Worm (Caenorhabditis elegans) whole organism, L3 larva: Measurements from ENCODE around the gene T11G6.3.

Source experiments
- R02D3.7 ChIP-seq: fragments of 150-350 bp; optimal IDR thresholded peaks from 2 replicates; lab custom pipeline; 2014; ENCODE audit warnings: missing biosample characterization, missing genetic modification characterization
- ZK546.5 ChIP-seq: sonication (generic microtip); optimal IDR thresholded peaks from 2 replicates; lab custom pipeline; 2017; ENCODE audit warnings: missing biosample characterization, missing genetic modification characterization
- aly-2 ChIP-seq: fragments of 150-350 bp; optimal IDR thresholded peaks from 2 replicates; lab custom pipeline; 2014; ENCODE audit warnings: missing biosample characterization, missing genetic modification characterization
- ceh-16 ChIP-seq: sonication (generic microtip); optimal IDR thresholded peaks from 2 replicates; lab custom pipeline; 2017; ENCODE audit warnings: missing biosample characterization, missing genetic modification characterization
- ceh-28 ChIP-seq: fragments of 150-350 bp; optimal IDR thresholded peaks from 2 replicates; lab custom pipeline; 2014; ENCODE audit warnings: missing biosample characterization, missing genetic modification reagents, missing genetic modification characterization
- ceh-82 ChIP-seq: fragments of 150-350 bp; optimal IDR thresholded peaks from 2 replicates; lab custom pipeline; 2014; ENCODE audit warnings: missing biosample characterization, missing genetic modification characterization
- daf-12 ChIP-seq: fragments of 150-350 bp; optimal IDR thresholded peaks from 2 replicates; lab custom pipeline; 2014; ENCODE audit warnings: missing biosample characterization, missing genetic modification reagents, missing genetic modification characterization
- egl-5 ChIP-seq: fragments of 150-350 bp; optimal IDR thresholded peaks from 2 replicates; lab custom pipeline; 2017; ENCODE audit warnings: missing biosample characterization, missing genetic modification reagents, missing genetic modification characterization, inconsistent platforms
- elt-1 ChIP-seq: fragments of 150-350 bp; optimal IDR thresholded peaks from 2 replicates; lab custom pipeline; 2014; ENCODE audit warnings: missing biosample characterization, missing genetic modification characterization
- elt-2 ChIP-seq: sonication (generic microtip); optimal IDR thresholded peaks from 2 replicates; lab custom pipeline; 2016; ENCODE audit warnings: missing genetic modification reagents, mild to moderate bottlenecking, missing genetic modification characterization, missing compliant biosample characterization
- elt-3 ChIP-seq, 3 experiments: fragments of 150-350 bp in 1 of 3; sonication (generic microtip) in 2 of 3; optimal IDR thresholded peaks; 2 replicates in 2 of 3; 4 replicates in 1 of 3; lab custom pipeline; 2014 to 2017; ENCODE audit warnings: missing biosample characterization in 3 of 3, missing genetic modification characterization in 3 of 3
- hmg-11 ChIP-seq: sonication (generic microtip); optimal IDR thresholded peaks from 2 replicates; lab custom pipeline; 2016; ENCODE audit warnings: missing genetic modification characterization, missing compliant biosample characterization
- lin-15B ChIP-seq: fragments of 150-350 bp; optimal IDR thresholded peaks from 2 replicates; lab custom pipeline; 2014; ENCODE audit warnings: missing biosample characterization, missing genetic modification characterization
- lin-39 ChIP-seq: fragments of 150-350 bp; optimal IDR thresholded peaks from 2 replicates; lab custom pipeline; 2018; ENCODE audit warnings: missing biosample characterization, missing genetic modification reagents, missing genetic modification characterization
- lsy-12 ChIP-seq: sonication (generic microtip); optimal IDR thresholded peaks from 2 replicates; lab custom pipeline; 2016; ENCODE audit warnings: mild to moderate bottlenecking, missing genetic modification characterization, missing compliant biosample characterization
- nfya-1 ChIP-seq: sonication (generic microtip); optimal IDR thresholded peaks from 2 replicates; lab custom pipeline; 2017; ENCODE audit warnings: missing genetic modification characterization, mild to moderate bottlenecking, missing compliant biosample characterization, antibody characterized with exemption, moderate library complexity; ENCODE audit not compliant: insufficient read depth
- nhr-12 ChIP-seq: fragments of 150-350 bp; optimal IDR thresholded peaks from 2 replicates; lab custom pipeline; 2014; ENCODE audit warnings: missing biosample characterization, missing genetic modification characterization
- nhr-23 ChIP-seq: fragments of 150-350 bp; optimal IDR thresholded peaks from 2 replicates; lab custom pipeline; 2014; ENCODE audit warnings: missing biosample characterization, missing genetic modification reagents, missing genetic modification characterization
- nhr-25 ChIP-seq: sonication (generic microtip); optimal IDR thresholded peaks from 2 replicates; lab custom pipeline; 2017; ENCODE audit warnings: missing biosample characterization, missing genetic modification characterization
- nhr-67 ChIP-seq: fragments of 150-350 bp; optimal IDR thresholded peaks from 2 replicates; lab custom pipeline; 2014; ENCODE audit warnings: missing biosample characterization, missing genetic modification characterization
- nhr-76 ChIP-seq: fragments of 150-350 bp; sonication (generic microtip); optimal IDR thresholded peaks from 5 replicates; lab custom pipeline; 2014; ENCODE audit warnings: missing biosample characterization, missing genetic modification characterization
- nhr-77 ChIP-seq: fragments of 150-350 bp; optimal IDR thresholded peaks from 2 replicates; lab custom pipeline; 2014; ENCODE audit warnings: missing biosample characterization, missing genetic modification characterization
- pha-4 ChIP-seq: fragments of 150-350 bp; optimal IDR thresholded peaks from 2 replicates; lab custom pipeline; 2014; ENCODE audit warnings: missing biosample characterization, missing genetic modification reagents, missing genetic modification characterization
- pqm-1 ChIP-seq: fragments of 150-350 bp; optimal IDR thresholded peaks from 2 replicates; lab custom pipeline; 2017; ENCODE audit warnings: missing biosample characterization, missing genetic modification characterization, inconsistent platforms
- tbx-2 ChIP-seq: sonication (generic microtip); optimal IDR thresholded peaks from 2 replicates; lab custom pipeline; 2016; ENCODE audit warnings: mild to moderate bottlenecking, missing genetic modification characterization, missing compliant biosample characterization
- unc-62 ChIP-seq: fragments of 150-350 bp; sonication (generic microtip); optimal IDR thresholded peaks from 4 replicates; lab custom pipeline; 2014; ENCODE audit warnings: missing biosample characterization, missing genetic modification reagents, missing genetic modification characterization
- ztf-11 ChIP-seq: fragments of 150-350 bp; optimal IDR thresholded peaks from 2 replicates; lab custom pipeline; 2014; ENCODE audit warnings: missing biosample characterization, missing genetic modification characterization
- ztf-4 ChIP-seq: fragments of 150-350 bp; optimal IDR thresholded peaks from 2 replicates; lab custom pipeline; 2014; ENCODE audit warnings: missing biosample characterization, missing genetic modification characterization

The T11G6.3 gene

ce11 chrIV:10858300-10859016, 3.4 kb upstream of the T11G6.3 start, which contains the start of the genes T11G6.2 and hars-1 (continued):
- no peak for TF ChIP-seq daf-12 (tag; lab: Kevin White, UChicago)
- TF ChIP-seq tbx-2 (tag; lab: Kevin White, UChicago): no peak
- no peak for TF ChIP-seq R02D3.7 (tag; lab: Kevin White, UChicago)
- TF ChIP-seq nhr-23 (tag; lab: Kevin White, UChicago): peak; percentile 37
- TF ChIP-seq ZK546.5 (tag; lab: Kevin White, UChicago): no peak
- TF ChIP-seq, all 47 proteins: peak for 11

- peak; percentile 84 for TF ChIP-seq nfya-1 (tag; lab: Kevin White, UChicago)
- TF ChIP-seq nhr-77 (tag; lab: Kevin White, UChicago): no peak
These were observed 909 bp upstream of the T11G6.3 start for ce11 chrIV:10855946-10856345.

- no peak for TF ChIP-seq nfya-1 (tag; lab: Kevin White, UChicago)
- TF ChIP-seq aly-2 (tag; lab: Kevin White, UChicago): no peak
These were observed 995 bp downstream of the T11G6.3 start for ce11 chrIV:10854042-10854441.

ce11 chrIV:10852403-10852802, 2.6 kb downstream of the T11G6.3 start:
- TF ChIP-seq hmg-11 (tag; lab: Kevin White, UChicago) (peak; percentile 7), pha-4 (peak; percentile 53), nhr-23 (tag; lab: Kevin White, UChicago) (peak; percentile 14), ceh-82 (tag; lab: Kevin White, UChicago) (no peak), nhr-25 (peak; percentile 31), nfya-1 (tag; lab: Kevin White, UChicago) (peak; percentile 37)

DNA sequence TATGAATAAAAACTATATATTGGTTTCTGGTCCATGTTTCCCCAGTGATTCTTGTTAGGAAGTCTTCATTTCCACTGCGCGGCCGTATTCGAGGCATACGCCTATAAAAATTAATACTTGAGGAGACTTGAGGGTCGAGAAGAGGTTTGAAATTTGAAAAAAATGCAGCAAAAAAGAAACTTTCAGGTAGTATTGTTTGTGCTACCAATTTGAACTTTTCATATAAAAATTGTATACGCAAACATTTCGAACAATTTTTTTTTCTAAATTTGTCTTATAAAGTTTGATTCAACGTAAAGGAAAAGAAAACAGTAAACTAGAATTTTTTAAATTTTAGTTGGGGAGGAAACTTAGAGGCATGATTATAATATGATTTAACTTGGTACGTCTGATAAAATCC, 3.2 kb downstream of the T11G6.3 start, which contains the start of gene T11G6.4:
Gene T11G6.4, minus strand, starts transcription at position 101 of the 400 bp plus-strand sequence.
- TF ChIP-seq nhr-76 (tag; lab: Kevin White, UChicago): no peak
- TF ChIP-seq aly-2 (tag; lab: Kevin White, UChicago): no peak
- TF ChIP-seq ceh-82 (tag; lab: Kevin White, UChicago): no peak
- no peak for TF ChIP-seq ceh-28 (tag; lab: Kevin White, UChicago)
- no peak for TF ChIP-seq ztf-4 (tag; lab: Kevin White, UChicago)
- no peak for TF ChIP-seq pqm-1 (tag; lab: Kevin White, UChicago)
- TF ChIP-seq, all 47 proteins: peak for 0

- TF ChIP-seq elt-1: no peak
- TF ChIP-seq pqm-1 (tag; lab: Kevin White, UChicago): no peak
- TF ChIP-seq nhr-12 (tag; lab: Kevin White, UChicago): no peak
- no peak for TF ChIP-seq lin-15B
- no peak for TF ChIP-seq unc-62 (GFP tag; lab: Kevin White, UChicago)
- no peak for TF ChIP-seq nhr-67 (tag; lab: Kevin White, UChicago)
- TF ChIP-seq ztf-11 (tag; lab: Kevin White, UChicago): no peak
- TF ChIP-seq elt-3 (tag; optimal IDR thresholded peaks at IDR 0.05; lab: Kevin White, UChicago): no peak
- TF ChIP-seq ceh-16 (tag; lab: Kevin White, UChicago): no peak
- no peak for TF ChIP-seq lsy-12 (tag; lab: Kevin White, UChicago)
- TF ChIP-seq egl-5 (tag; lab: Kevin White, UChicago): no peak
- no peak for TF ChIP-seq R02D3.7 (tag; lab: Kevin White, UChicago)
These were observed 3.9 kb downstream of the T11G6.3 start for ce11 chrIV:10851136-10851535.

DNA sequence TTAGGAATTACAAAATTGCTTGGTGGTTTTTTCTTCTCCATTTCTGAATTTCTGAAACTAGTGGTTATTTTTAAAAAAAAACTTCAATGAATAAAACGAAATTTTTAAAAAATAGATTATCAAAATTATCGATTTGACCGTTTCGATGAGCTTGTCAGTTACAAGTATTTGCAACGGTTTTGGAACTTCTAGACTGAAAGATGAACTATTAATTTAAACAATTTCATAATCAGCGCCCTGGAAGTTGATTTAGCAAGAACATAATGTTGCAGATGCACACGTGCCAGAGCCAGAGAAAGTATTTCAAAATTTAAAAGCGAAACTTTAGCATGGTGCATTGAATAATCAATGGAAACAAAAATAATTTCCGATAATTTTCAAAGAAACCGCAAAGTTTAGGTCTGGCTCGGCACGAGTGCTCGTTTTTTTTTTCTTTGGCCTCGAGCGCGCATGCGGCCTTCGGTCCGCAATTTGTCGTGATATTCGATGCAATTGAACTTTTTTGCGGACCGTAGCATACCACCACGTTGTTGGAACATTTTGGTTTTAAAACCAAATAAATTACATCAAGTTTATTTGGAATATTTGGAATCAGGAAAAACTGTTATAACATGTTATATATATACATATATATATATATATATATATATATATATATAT, 12.2 kb downstream of the T11G6.3 start, which contains the start of gene T11G6.5:
Gene T11G6.5, minus strand, starts transcription at position 51 of the 660 bp plus-strand sequence.
- TF ChIP-seq pha-4 (peak; percentile 66), hmg-11 (tag; lab: Kevin White, UChicago) (peak; percentile 46), ceh-82 (tag; lab: Kevin White, UChicago) (no peak), unc-62 (GFP tag; lab: Kevin White, UChicago) (no peak), elt-2 (tag; lab: Kevin White, UChicago) (peak; percentile 3), lin-15B (peak; percentile 33), lin-39 (tag; lab: Kevin White, UChicago) (no peak), nfya-1 (tag; lab: Kevin White, UChicago) (peak; percentile 67)
